Fruit fly (Drosophila melanogaster) whole organism: ENCODE measurements around the gene CG34307.

Source experiments
- CG8478 ChIP-seq: fragments of >200 bp; optimal IDR thresholded peaks from 2 replicates; lab custom pipeline; 2018; ENCODE audit warnings: inconsistent platforms
- EcR ChIP-seq, 2 experiments: fragments of >200 bp; optimal IDR thresholded peaks; 2 replicates each; lab custom pipeline; 2017; ENCODE audit warnings: missing biosample characterization in 2 of 2, missing genetic modification characterization in 2 of 2, missing genetic modification reagents in 2 of 2
- pan ChIP-seq: fragments of >200 bp; optimal IDR thresholded peaks from 2 replicates; lab custom pipeline; 2017
- psq ChIP-seq: fragments of >200 bp; optimal IDR thresholded peaks from 2 replicates; lab custom pipeline; 2017
- usp ChIP-seq: fragments of >200 bp; optimal IDR thresholded peaks from 2 replicates; lab custom pipeline; 2017; ENCODE audit warnings: missing biosample characterization, missing genetic modification characterization, mixed read lengths

dm6 chr3R:11849378-11850249 lies 47.8 kb upstream of the CG34307 start:
- TF ChIP-seq usp (GFP tag; lab: Kevin White, UChicago) (no peak), CG8478 (lab: Kevin White, UChicago) (no peak), psq (lab: Kevin White, UChicago) (no peak), pan (no peak), EcR (GFP tag; optimal IDR thresholded peaks at IDR 0.05; lab: Kevin White, UChicago) (no peak)
